Fruit fly (Drosophila melanogaster) whole organism, adult: ENCODE measurements around the gene CG5861.

Experiments
- CG12768 ChIP-seq: fragments of 200-800 bp; sonication (Bioruptor generic); optimal IDR thresholded peaks from 2 replicates; lab custom pipeline; 2017; ENCODE audit warnings: missing biosample characterization, missing genetic modification characterization, mild to moderate bottlenecking, moderate library complexity, missing genetic modification reagents
- CG14711 ChIP-seq: fragments of 200-800 bp; sonication (Bioruptor generic); optimal IDR thresholded peaks from 2 replicates; lab custom pipeline; 2018; ENCODE audit warnings: missing biosample characterization, mild to moderate bottlenecking, missing genetic modification characterization, moderate library complexity
- CG1620 ChIP-seq: fragments of 200-800 bp; sonication (Bioruptor generic); optimal IDR thresholded peaks from 2 replicates; lab custom pipeline; 2016; ENCODE audit warnings: missing biosample characterization, missing genetic modification characterization
- bab1 ChIP-seq: fragments of 200-800 bp; sonication (Bioruptor generic); optimal IDR thresholded peaks from 3 replicates; lab custom pipeline; 2019; ENCODE audit warnings: missing biosample characterization, mild to moderate bottlenecking, missing genetic modification characterization, moderate library complexity
- cic ChIP-seq: fragments of 200-800 bp; sonication (Bioruptor generic); optimal IDR thresholded peaks from 2 replicates; lab custom pipeline; 2017; ENCODE audit warnings: missing biosample characterization, mild to moderate bottlenecking, missing genetic modification characterization, moderate library complexity
- ovo ChIP-seq: fragments of 200-800 bp; sonication (Bioruptor generic); optimal IDR thresholded peaks from 2 replicates; lab custom pipeline; 2016; ENCODE audit warnings: missing biosample characterization, missing genetic modification characterization

DNA sequence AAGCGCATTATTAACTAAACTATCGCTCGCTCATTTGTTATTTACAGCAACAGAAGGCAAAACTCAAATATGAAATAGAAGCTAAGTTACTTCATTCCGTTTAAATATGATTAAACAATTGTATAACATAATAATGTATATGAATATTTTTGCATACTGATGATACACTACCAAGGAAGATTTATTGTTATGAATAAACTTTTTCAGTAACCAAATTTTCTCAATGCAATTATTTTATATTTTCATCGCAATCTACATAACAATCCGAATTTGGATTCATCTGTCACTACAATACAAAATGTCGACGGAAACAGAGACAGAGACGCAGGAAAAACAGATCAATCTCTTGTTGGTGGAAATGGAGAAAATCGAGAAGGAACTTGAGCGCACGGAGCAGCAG lies 16.1 kb downstream of the CG5861 start, which contains the start of gene CG17329:
- no peak for TF ChIP-seq ovo (GFP tag; lab: Kevin White, UChicago)
- no peak for TF ChIP-seq cic
- no peak for TF ChIP-seq CG12768 (GFP tag; lab: Kevin White, UChicago)
- no peak for TF ChIP-seq CG1620 (GFP tag; lab: Kevin White, UChicago)
- TF ChIP-seq CG14711 (tag; lab: Kevin White, UChicago) = no peak
- TF ChIP-seq bab1 (GFP tag; lab: Kevin White, UChicago) = no peak
